Fruit fly (Drosophila melanogaster): ENCODE results near the gene CG43312.

DNA sequence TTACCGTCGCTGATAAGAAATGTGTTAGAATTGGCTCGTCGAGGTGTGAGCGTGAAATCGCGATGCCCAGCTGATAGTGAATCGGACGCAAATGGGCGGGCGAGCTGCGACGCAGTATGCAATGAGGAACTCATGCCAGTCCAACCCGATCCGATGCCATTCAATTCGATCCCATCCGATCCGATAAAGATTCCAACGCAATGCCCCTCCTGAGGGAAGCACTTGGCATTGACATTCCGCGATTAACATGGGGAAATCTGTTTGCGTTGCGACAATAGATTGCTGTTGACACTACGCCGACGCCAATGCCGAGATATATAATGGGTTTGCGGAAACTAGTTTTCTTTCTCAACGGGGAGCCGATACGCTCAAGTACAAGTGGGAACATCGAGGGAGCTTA, 38.0 kb upstream of the CG43312 start:
- TF ChIP-seq CG15710 (tag; optimal IDR thresholded peaks at IDR 0.05) (no peak), Pif1A (GFP tag; optimal IDR thresholded peaks at IDR 0.05) (no peak), CG10348 (GFP tag; IDR thresholded peaks at IDR 0.05) (no peak), Pif1B (GFP tag; optimal IDR thresholded peaks at IDR 0.05) (no peak), CG4496 (GFP tag; IDR thresholded peaks at IDR 0.05) (no peak), CG12605 (GFP tag; IDR thresholded peaks at IDR 0.05) (no peak), CG14655 (GFP tag; optimal IDR thresholded peaks at IDR 0.05) (no peak), rn (GFP tag; IDR thresholded peaks at IDR 0.05) (no peak), Ets98B (GFP tag; IDR thresholded peaks at IDR 0.05) (no peak), CG32121 (GFP tag; IDR thresholded peaks at IDR 0.05) (no peak), D1 (tag; optimal IDR thresholded peaks at IDR 0.05) (no peak), gl (tag; optimal IDR thresholded peaks at IDR 0.05) (no peak), CG8159 (tag; optimal IDR thresholded peaks at IDR 0.05) (no peak)

Data from whole organism, pupa.